Fruit fly (Drosophila melanogaster): ENCODE measurements around the gene CG9399.

Gene CG9399

dm6 chr3R:9563240-9563992, 10.6 kb downstream of the CG9399 start, which contains the start of the genes CG9393 and Vps45 (continued):
- TF ChIP-seq CG2202 (tag; optimal IDR thresholded peaks at IDR 0.05) (no peak), fd64A (GFP tag; optimal IDR thresholded peaks at IDR 0.05) (no peak), CG7271 (tag; optimal IDR thresholded peaks at IDR 0.05) (no peak), CG12659 (GFP tag; optimal IDR thresholded peaks at IDR 0.05) (peak; percentile 78), ci (GFP tag; IDR thresholded peaks at IDR 0.05) (no peak), CG9437 (GFP tag; optimal IDR thresholded peaks at IDR 0.05) (peak; percentile 42), CG10209 (GFP tag; optimal IDR thresholded peaks at IDR 0.05) (peak; percentile 24), CG12299 (tag; optimal IDR thresholded peaks at IDR 0.05) (no peak), tx (GFP tag; optimal IDR thresholded peaks at IDR 0.05) (peak; percentile 25), HmgD (GFP tag; optimal IDR thresholded peaks at IDR 0.05) (peak; percentile 44), peb (GFP tag; IDR thresholded peaks at IDR 0.05) (no peak), CG17802 (tag; optimal IDR thresholded peaks at IDR 0.05) (peak; percentile 5), jigr1 (GFP tag; IDR thresholded peaks at IDR 0.05) (no peak), Dll (GFP tag; IDR thresholded peaks at IDR 0.05; ENCODE audit: partially characterized antibody) (peak; percentile 95), CG18619 (GFP tag; optimal IDR thresholded peaks at IDR 0.05) (peak; percentile 27), gt (GFP tag; IDR thresholded peaks at IDR 0.05) (no peak), ato (GFP tag; IDR thresholded peaks at IDR 0.05; ENCODE audit: partially characterized antibody) (peak; percentile 87), CG8388 (GFP tag; optimal IDR thresholded peaks at IDR 0.05) (no peak), Dip2 (GFP tag; IDR thresholded peaks at IDR 0.05) (no peak), nerfin-2 (GFP tag; IDR thresholded peaks at IDR 0.05; ENCODE audit: partially characterized antibody) (peak; percentile 94), az2 (GFP tag; optimal IDR thresholded peaks at IDR 0.05) (peak; percentile 48), CG1647 (GFP tag; optimal IDR thresholded peaks at IDR 0.05) (peak; percentile 45), CG16813 (GFP tag; IDR thresholded peaks at IDR 0.05; ENCODE audit: partially characterized antibody) (peak; percentile 95), chif (GFP tag; optimal IDR thresholded peaks at IDR 0.05) (peak; percentile 38 to 57), sug (tag; optimal IDR thresholded peaks at IDR 0.05) (peak; percentile 83), D (optimal IDR thresholded peaks at IDR 0.05) (no peak), D (GFP tag; optimal IDR thresholded peaks at IDR 0.05) (no peak), CG12219 (GFP tag; optimal IDR thresholded peaks at IDR 0.05) (no peak), shn (GFP tag; optimal IDR thresholded peaks at IDR 0.05) (peak; percentile 52), Awh (GFP tag; IDR thresholded peaks at IDR 0.05) (peak; percentile 6; the same call in 1 of the 2 replicates), CG13775 (GFP tag; optimal IDR thresholded peaks at IDR 0.05) (peak; percentile 68), CG5953 (GFP tag; IDR thresholded peaks at IDR 0.05) (no peak), eve (GFP tag; optimal IDR thresholded peaks at IDR 0.05) (no peak), Hey (tag; optimal IDR thresholded peaks at IDR 0.05) (no peak), chm (GFP tag; IDR thresholded peaks at IDR 0.05) (no peak; the same call in 1 of the 2 replicates), ap (GFP tag; IDR thresholded peaks at IDR 0.05) (no peak), ase (GFP tag; IDR thresholded peaks at IDR 0.05) (no peak), CG4730 (GFP tag; IDR thresholded peaks at IDR 0.05) (0 out of 2 replicates have a peak, but pooled peaks have one; percentile 34), tin (GFP tag; optimal IDR thresholded peaks at IDR 0.05) (peak; percentile 70), NC2β (GFP tag; optimal IDR thresholded peaks at IDR 0.05) (peak; percentile 52), CG12104 (GFP tag; optimal IDR thresholded peaks at IDR 0.05) (peak; percentile 27), CG2199 (GFP tag; IDR thresholded peaks at IDR 0.05) (no peak), abd-A (tag; optimal IDR thresholded peaks at IDR 0.05) (no peak), CG17385 (GFP tag; optimal IDR thresholded peaks at IDR 0.05) (peak; percentile 49), pan (optimal IDR thresholded peaks at IDR 0.05) (no peak), pan (GFP tag; optimal IDR thresholded peaks at IDR 0.05 in 1 of 2, IDR thresholded peaks at IDR 0.05 in 1 of 2) (peak in 1 of 2 experiments; percentile 32), run (tag; optimal IDR thresholded peaks at IDR 0.05) (no peak), Taf1 (GFP tag; IDR thresholded peaks at IDR 0.05) (no peak), CG4328 (GFP tag; optimal IDR thresholded peaks at IDR 0.05) (peak; percentile 16), gce (GFP tag; IDR thresholded peaks at IDR 0.05) (no peak)

Data from whole organism, embryonic.